Worm (Caenorhabditis elegans): Measurements from ENCODE around the gene K09C6.9.

The K09C6.9 gene

ce11 chrV:813101-813500 lies 41.8 kb downstream of the K09C6.9 start, which contains the start of gene R13D11.10:
TSS of gene R13D11.10 (minus strand) at chrV:813201.
- no peak for TF ChIP-seq daf-19 (GFP tag; conservative IDR thresholded peaks at IDR 0.05)
- TF ChIP-seq snpc-1.2 (GFP tag; IDR thresholded peaks at IDR 0.05), result no peak
- TF ChIP-seq mes-2 (tag; optimal IDR thresholded peaks at IDR 0.05; ENCODE audit: poor library complexity, severe bottlenecking), result no peak
- no peak for TF ChIP-seq nhr-11 (tag; optimal IDR thresholded peaks at IDR 0.05)
- no peak for TF ChIP-seq skn-1 (tag; optimal IDR thresholded peaks at IDR 0.05)
- TF ChIP-seq saeg-2 (GFP tag; IDR thresholded peaks at IDR 0.05), result no peak
- TF ChIP-seq hlh-11 (tag; optimal IDR thresholded peaks at IDR 0.05), result no peak
- no peak for TF ChIP-seq ceh-82 (tag; optimal IDR thresholded peaks at IDR 0.05)
- TF ChIP-seq cey-2 (tag; optimal IDR thresholded peaks at IDR 0.05; ENCODE audit: borderline replicate concordance, insufficient read depth), result no peak
- TF ChIP-seq ceh-20 (GFP tag; IDR thresholded peaks at IDR 0.05), result no peak
- TF ChIP-seq tra-1 (GFP tag; IDR thresholded peaks at IDR 0.05), result no peak
- TF ChIP-seq fkh-10 (GFP tag; optimal IDR thresholded peaks at IDR 0.05), result no peak

- no peak for TF ChIP-seq lin-15B (tag; optimal IDR thresholded peaks at IDR 0.05)
- TF ChIP-seq rbr-2 (tag; optimal IDR thresholded peaks at IDR 0.05), result peak; percentile 25
- no peak for TF ChIP-seq dmd-9 (GFP tag; IDR thresholded peaks at IDR 0.05)
- TF ChIP-seq fkh-10 (GFP tag; optimal IDR thresholded peaks at IDR 0.05), result peak; percentile 27
- TF ChIP-seq saeg-2 (GFP tag; IDR thresholded peaks at IDR 0.05), result no peak
- TF ChIP-seq ctbp-1 (GFP tag; IDR thresholded peaks at IDR 0.05), result 0 out of 2 replicates have a peak, but pooled peaks have one; percentile 29
- TF ChIP-seq aha-1 (tag), result no peak
- TF ChIP-seq ZK337.2 (GFP tag; IDR thresholded peaks at IDR 0.05), result no peak
- peak; percentile 29 for TF ChIP-seq ces-1 (GFP tag; optimal IDR thresholded peaks at IDR 0.05)
Observed at ce11 chrV:810281-810862, 44.5 kb downstream of the K09C6.9 start, which contains the start of gene R13D11.4. TSS of gene R13D11.4 (plus strand) at chrV:810812.

ce11 chrV:808260-808659 lies 46.6 kb downstream of the K09C6.9 start:
- TF ChIP-seq jun-1 (tag; optimal IDR thresholded peaks at IDR 0.05), result no peak
- peak in 1 of 2 experiments; percentile 90 for TF ChIP-seq unc-62 (GFP tag; optimal IDR thresholded peaks at IDR 0.05 in 1 of 2)
- no peak for TF ChIP-seq unc-62 (tag; optimal IDR thresholded peaks at IDR 0.05)

ce11 chrV:804485-804884 lies 50.4 kb downstream of the K09C6.9 start, which contains the start of gene nhr-270:
TSS of gene nhr-270 (minus strand) at chrV:804741.
- no peak for TF ChIP-seq lin-13 (GFP tag; optimal IDR thresholded peaks at IDR 0.05)
- peak; percentile 66 for TF ChIP-seq aha-1 (tag)
- no peak for TF ChIP-seq hmg-1.1 (GFP tag; IDR thresholded peaks at IDR 0.05)
- no peak for TF ChIP-seq F10B5.3 (tag; optimal IDR thresholded peaks at IDR 0.05)
- TF ChIP-seq nhr-111 (GFP tag; optimal IDR thresholded peaks at IDR 0.05), result no peak
- TF ChIP-seq mes-2 (tag; optimal IDR thresholded peaks at IDR 0.05; ENCODE audit: poor library complexity, severe bottlenecking), result no peak
- TF ChIP-seq unc-62 (GFP tag; optimal IDR thresholded peaks at IDR 0.05 in 1 of 2), result peak in 1 of 2 experiments; percentile 91
- no peak for TF ChIP-seq unc-62 (tag; optimal IDR thresholded peaks at IDR 0.05)
- no peak for TF ChIP-seq ceh-28 (tag; optimal IDR thresholded peaks at IDR 0.05)
- TF ChIP-seq zag-1 (tag; optimal IDR thresholded peaks at IDR 0.05), result no peak
- no peak for TF ChIP-seq ctbp-1 (GFP tag; IDR thresholded peaks at IDR 0.05)
- TF ChIP-seq spr-3 (GFP tag; optimal IDR thresholded peaks at IDR 0.05), result no peak
- no peak for TF ChIP-seq lin-29 (GFP tag; IDR thresholded peaks at IDR 0.05)
- no peak for TF ChIP-seq dpl-1 (GFP tag; optimal IDR thresholded peaks at IDR 0.05)
- TF ChIP-seq saeg-2 (GFP tag; IDR thresholded peaks at IDR 0.05), result no peak
- TF ChIP-seq dve-1 (tag; optimal IDR thresholded peaks at IDR 0.05; ENCODE audit: insufficient read depth), result no peak
- no peak for TF ChIP-seq lir-3 (tag; optimal IDR thresholded peaks at IDR 0.05)

- peak; percentile 92 for TF ChIP-seq aha-1 (tag)
- TF ChIP-seq mdt-29 (GFP tag; IDR thresholded peaks at IDR 0.05), result no peak
Observed at ce11 chrV:803472-803871, 51.4 kb downstream of the K09C6.9 start.

Data from whole organism, L4 larva.